Fruit fly (Drosophila melanogaster): ENCODE results near the gene TfIIA-L.

Gene TfIIA-L

dm6 chr3R:27244742-27245400, 6.0 kb upstream of the TfIIA-L start, which contains the start of gene CG18766 (continued):
- TF ChIP-seq CG5953 (GFP tag; IDR thresholded peaks at IDR 0.05) (no peak), Dref (GFP tag; IDR thresholded peaks at IDR 0.05) (peak; percentile 39; the same call in 1 of the 2 replicates), pnt (GFP tag; optimal IDR thresholded peaks at IDR 0.05) (peak; percentile 3), pho (GFP tag; optimal IDR thresholded peaks at IDR 0.05) (peak; percentile 45), CHES-1-like (GFP tag; optimal IDR thresholded peaks at IDR 0.05) (peak; percentile 51), HLH4C (GFP tag; IDR thresholded peaks at IDR 0.05; ENCODE audit: partially characterized antibody) (peak; percentile 30; the same call in 1 of the 3 replicates), Aef1 (GFP tag; IDR thresholded peaks at IDR 0.05) (0 out of 3 replicates have a peak, but pooled peaks have one; percentile 21), Usf (GFP tag; optimal IDR thresholded peaks at IDR 0.05) (no peak), CG8944 (GFP tag; optimal IDR thresholded peaks at IDR 0.05) (peak; percentile 2), Lim3 (GFP tag; IDR thresholded peaks at IDR 0.05) (no peak), ranshi (GFP tag; IDR thresholded peaks at IDR 0.05) (no peak), CoRest (tag; optimal IDR thresholded peaks at IDR 0.05) (peak; percentile 23), CG1832 (GFP tag; optimal IDR thresholded peaks at IDR 0.05) (peak; percentile 98), Nf-YC (tag; optimal IDR thresholded peaks at IDR 0.05) (peak; percentile 73), Oaz (GFP tag; IDR thresholded peaks at IDR 0.05) (no peak), unpg (GFP tag; optimal IDR thresholded peaks at IDR 0.05) (peak; percentile 8), CG14710 (tag; optimal IDR thresholded peaks at IDR 0.05) (peak; percentile 12), salm (tag; optimal IDR thresholded peaks at IDR 0.05) (no peak), peb (GFP tag; IDR thresholded peaks at IDR 0.05) (0 out of 2 replicates have a peak, but pooled peaks have one; percentile 15), CG34376 (GFP tag; optimal IDR thresholded peaks at IDR 0.05) (peak; percentile 10), CG17568 (GFP tag; optimal IDR thresholded peaks at IDR 0.05) (no peak), Tbp (GFP tag; optimal IDR thresholded peaks at IDR 0.05) (no peak), exex (tag; optimal IDR thresholded peaks at IDR 0.05) (peak; percentile 30), kay (GFP tag; optimal IDR thresholded peaks at IDR 0.05) (no peak), Hr78 (GFP tag; optimal IDR thresholded peaks at IDR 0.05) (peak in 1 of 2 experiments; percentile 91), mld (GFP tag; IDR thresholded peaks at IDR 0.05; ENCODE audit: partially characterized antibody) (no peak), luna (GFP tag; optimal IDR thresholded peaks at IDR 0.05) (peak; percentile 9), Six4 (GFP tag; optimal IDR thresholded peaks at IDR 0.05) (no peak), repo (GFP tag; optimal IDR thresholded peaks at IDR 0.05) (peak; percentile 9), HLHmδ (GFP tag; optimal IDR thresholded peaks at IDR 0.05) (peak; percentile 65), zfh1 (GFP tag; IDR thresholded peaks at IDR 0.05) (0 out of 3 replicates have a peak, but pooled peaks have one; percentile 38), CG13624 (GFP tag; optimal IDR thresholded peaks at IDR 0.05) (peak; percentile 71), Hmr (GFP tag; optimal IDR thresholded peaks at IDR 0.05) (peak; percentile 33), crol (GFP tag; IDR thresholded peaks at IDR 0.05) (peak; percentile 68), amos (GFP tag; IDR thresholded peaks at IDR 0.05; ENCODE audit: partially characterized antibody) (peak; percentile 45), Rfx (GFP tag; IDR thresholded peaks at IDR 0.05) (peak; percentile 45; the same call in 1 of the 2 replicates), nom (GFP tag; optimal IDR thresholded peaks at IDR 0.05) (peak; percentile 71), CG18619 (GFP tag; optimal IDR thresholded peaks at IDR 0.05) (no peak), Dp (GFP tag; optimal IDR thresholded peaks at IDR 0.05) (peak; percentile 81), Trl (optimal IDR thresholded peaks at IDR 0.05) (peak in 1 of 2 experiments; percentile 59), Trl (GFP tag; optimal IDR thresholded peaks at IDR 0.05) (peak; percentile 50), NK7.1 (GFP tag; optimal IDR thresholded peaks at IDR 0.05) (no peak), CG2199 (GFP tag; IDR thresholded peaks at IDR 0.05) (peak; percentile 70; the same call in 1 of the 3 replicates), kah (GFP tag; optimal IDR thresholded peaks at IDR 0.05) (peak; percentile 42), CG12659 (GFP tag; optimal IDR thresholded peaks at IDR 0.05) (peak; percentile 62), cas (GFP tag; IDR thresholded peaks at IDR 0.05) (0 out of 2 replicates have a peak, but pooled peaks have one; percentile 22), Ptx1 (GFP tag; IDR thresholded peaks at IDR 0.05) (peak; percentile 28; the same call in 1 of the 2 replicates), CG12236 (GFP tag; optimal IDR thresholded peaks at IDR 0.05) (no peak), ftz-f1 (GFP tag; optimal IDR thresholded peaks at IDR 0.05) (peak; percentile 69), Taf1 (GFP tag; IDR thresholded peaks at IDR 0.05) (no peak)

All from whole organism, embryonic.